Fruit fly (Drosophila melanogaster): ENCODE data around the gene CG14540.

Gene CG14540

DNA sequence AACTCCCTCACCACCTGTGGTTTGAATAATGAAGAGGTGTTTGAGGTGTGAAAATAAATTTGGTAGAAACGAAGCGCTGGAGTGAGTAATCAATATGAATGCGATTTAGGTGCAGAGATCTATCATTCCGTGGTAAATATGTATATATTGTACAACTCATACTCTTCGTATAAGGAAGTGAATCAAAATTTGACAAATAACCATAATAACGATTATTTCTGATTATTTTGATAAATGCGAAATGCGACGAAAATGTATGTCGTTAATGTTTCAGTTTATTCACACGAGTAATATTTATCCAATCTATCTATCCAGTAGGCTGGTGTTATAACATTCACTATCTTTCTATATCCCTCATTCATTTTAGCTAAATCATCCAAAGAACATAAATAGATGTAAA, at the start of gene CG14540:
TSS of gene CG14540 (plus strand) at position 301 of the 400 bp plus-strand sequence.
- TF ChIP-seq CG11696 (GFP tag; IDR thresholded peaks at IDR 0.05) (no peak), Dip3 (GFP tag; optimal IDR thresholded peaks at IDR 0.05) (no peak), bcd (GFP tag; optimal IDR thresholded peaks at IDR 0.05) (no peak), odd (GFP tag; optimal IDR thresholded peaks at IDR 0.05) (no peak)

DNA sequence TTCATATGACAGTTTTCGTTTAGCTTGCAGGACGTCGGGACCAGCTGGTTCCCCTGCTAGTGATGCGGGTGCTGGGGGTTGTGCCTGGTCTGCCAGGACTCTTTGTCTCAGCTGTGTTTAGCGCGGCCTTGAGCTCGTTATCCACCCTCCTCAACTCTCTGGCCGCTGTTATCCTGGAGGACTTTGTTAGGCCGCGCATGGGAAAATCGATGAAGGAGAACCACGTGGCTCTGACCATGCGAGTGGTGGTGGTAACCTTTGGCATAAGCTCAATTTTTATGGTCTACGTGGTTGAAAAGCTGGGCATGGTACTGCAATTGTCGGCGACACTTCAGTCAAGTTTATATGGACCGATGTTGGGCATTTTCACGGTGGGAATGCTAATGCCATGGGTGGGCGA, 39.2 kb upstream of the CG14540 start:
- TF ChIP-seq onecut (GFP tag; IDR thresholded peaks at IDR 0.05) (peak; percentile 92), Hmr (GFP tag; optimal IDR thresholded peaks at IDR 0.05) (no peak), MBD-R2 (GFP tag; IDR thresholded peaks at IDR 0.05) (0 out of 2 replicates have a peak, but pooled peaks have one; percentile 21)

DNA sequence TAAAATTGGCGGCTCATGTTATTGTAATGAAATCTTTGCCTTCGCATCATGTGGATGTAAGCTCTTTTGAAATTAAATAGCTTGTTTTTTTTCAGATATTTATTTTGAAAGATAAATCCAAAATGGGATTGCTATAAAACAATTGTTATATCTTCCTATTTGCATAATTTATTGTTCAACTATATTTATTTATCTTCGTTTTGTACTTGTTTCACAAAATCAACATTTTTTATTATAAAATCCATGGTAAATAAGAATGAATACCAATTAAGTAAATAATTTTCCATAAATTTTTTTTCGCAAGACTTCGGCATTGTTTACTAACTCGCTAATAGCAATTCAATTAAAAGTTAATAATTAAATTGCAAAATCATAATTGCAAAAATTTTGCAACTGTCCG, 36.5 kb upstream of the CG14540 start, which contains the start of gene CG14546:
TSS of gene CG14546 (minus strand) at position 101 of the 400 bp plus-strand sequence.
- no peak for TF ChIP-seq Bteb2 (GFP tag; optimal IDR thresholded peaks at IDR 0.05)
- no peak for TF ChIP-seq Ssrp (tag; optimal IDR thresholded peaks at IDR 0.05)
- no peak for TF ChIP-seq NC2β (GFP tag; optimal IDR thresholded peaks at IDR 0.05)
- no peak for TF ChIP-seq sens-2 (GFP tag; IDR thresholded peaks at IDR 0.05)
- TF ChIP-seq CG13624 (GFP tag; optimal IDR thresholded peaks at IDR 0.05), result no peak
- no peak for TF ChIP-seq gfzf (GFP tag; optimal IDR thresholded peaks at IDR 0.05)
- no peak for TF ChIP-seq Ptx1 (GFP tag; IDR thresholded peaks at IDR 0.05)
- TF ChIP-seq CG9876 (GFP tag; optimal IDR thresholded peaks at IDR 0.05), result no peak

DNA sequence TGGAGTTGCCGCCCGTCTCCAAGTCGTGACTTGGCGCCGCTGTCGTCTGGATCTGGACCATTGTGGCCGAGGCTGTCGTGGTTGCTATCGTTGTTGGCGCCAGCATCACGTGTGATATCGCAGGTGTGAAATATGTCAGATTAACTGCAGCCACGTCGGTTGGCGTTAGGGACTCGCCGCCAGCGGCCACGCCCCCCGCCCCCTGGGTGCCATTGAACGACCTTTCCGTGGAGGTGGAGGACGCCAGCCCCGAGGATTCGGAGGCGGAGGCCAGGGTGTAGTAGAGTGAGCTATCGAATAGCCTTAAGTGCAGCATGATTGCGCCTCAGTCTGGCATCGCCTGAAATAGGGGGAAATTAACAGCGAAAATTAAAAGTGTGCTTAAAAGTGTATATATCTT, 17.8 kb upstream of the CG14540 start:
- TF ChIP-seq CG12104 (GFP tag; optimal IDR thresholded peaks at IDR 0.05) (no peak), Dbx (GFP tag; IDR thresholded peaks at IDR 0.05) (no peak), CG1602 (GFP tag; optimal IDR thresholded peaks at IDR 0.05) (no peak), Atf3 (GFP tag; optimal IDR thresholded peaks at IDR 0.05) (no peak), insv (GFP tag; optimal IDR thresholded peaks at IDR 0.05) (no peak), abd-A (tag; optimal IDR thresholded peaks at IDR 0.05) (no peak), her (GFP tag; optimal IDR thresholded peaks at IDR 0.05) (no peak), Optix (GFP tag; IDR thresholded peaks at IDR 0.05) (no peak), sna (GFP tag; IDR thresholded peaks at IDR 0.05; ENCODE audit: partially characterized antibody) (no peak), dysf (GFP tag; IDR thresholded peaks at IDR 0.05) (0 out of 3 replicates have a peak, but pooled peaks have one; percentile 12), pan (optimal IDR thresholded peaks at IDR 0.05) (no peak), pan (GFP tag; optimal IDR thresholded peaks at IDR 0.05 in 1 of 2, IDR thresholded peaks at IDR 0.05 in 1 of 2) (peak in 1 of 2 experiments; percentile 13), Scr (GFP tag; IDR thresholded peaks at IDR 0.05; ENCODE audit: partially characterized antibody) (no peak), Nf-YB (GFP tag; optimal IDR thresholded peaks at IDR 0.05) (no peak), gro (GFP tag; optimal IDR thresholded peaks at IDR 0.05) (no peak), emc (GFP tag; optimal IDR thresholded peaks at IDR 0.05) (no peak), ken (GFP tag; IDR thresholded peaks at IDR 0.05) (0 out of 3 replicates have a peak, but pooled peaks have one; percentile 20), Ada2b (GFP tag; IDR thresholded peaks at IDR 0.05) (no peak), CG13123 (GFP tag; optimal IDR thresholded peaks at IDR 0.05) (no peak), Hr39 (optimal IDR thresholded peaks at IDR 0.05) (peak; percentile 69), MESR4 (GFP tag; optimal IDR thresholded peaks at IDR 0.05) (no peak), z (GFP tag; IDR thresholded peaks at IDR 0.05) (no peak), CG11247 (GFP tag; IDR thresholded peaks at IDR 0.05) (no peak), CG2889 (GFP tag; IDR thresholded peaks at IDR 0.05) (no peak), CG8089 (GFP tag; optimal IDR thresholded peaks at IDR 0.05) (no peak), CG11456 (GFP tag; IDR thresholded peaks at IDR 0.05) (0 out of 3 replicates have a peak, but pooled peaks have one; percentile 32), pnt (GFP tag; optimal IDR thresholded peaks at IDR 0.05) (no peak), sd (tag; optimal IDR thresholded peaks at IDR 0.05) (no peak), CG15514 (GFP tag; optimal IDR thresholded peaks at IDR 0.05) (no peak), Taf1 (GFP tag; IDR thresholded peaks at IDR 0.05) (no peak), CG10462 (GFP tag; optimal IDR thresholded peaks at IDR 0.05) (no peak), Dad (GFP tag; optimal IDR thresholded peaks at IDR 0.05) (no peak), CG2875 (GFP tag; optimal IDR thresholded peaks at IDR 0.05) (no peak), run (tag; optimal IDR thresholded peaks at IDR 0.05) (no peak)
